Fruit fly (Drosophila melanogaster) whole organism, wandering third instar larva: ENCODE data around the gene plum.

ENCODE experiments used
- CG9705 ChIP-seq: fragments of 200-800 bp; sonication (Bioruptor generic); optimal IDR thresholded peaks from 2 replicates; lab custom pipeline; 2018; ENCODE audit warnings: missing biosample characterization, mild to moderate bottlenecking, missing genetic modification characterization
- Dfd ChIP-seq: fragments of >200 bp; optimal IDR thresholded peaks from 2 replicates; lab custom pipeline; 2017; ENCODE audit warnings: missing biosample characterization, missing genetic modification characterization
- Dif ChIP-seq: fragments of 200-275, 200-300 bp; sonication (Bioruptor generic); optimal IDR thresholded peaks from 2 replicates; lab custom pipeline; 2018; ENCODE audit warnings: missing biosample characterization, missing genetic modification characterization; ENCODE audit not compliant: partially characterized antibody
- GATAd ChIP-seq: sonication (Bioruptor generic); optimal IDR thresholded peaks from 2 replicates; lab custom pipeline; 2016; ENCODE audit warnings: missing biosample characterization, missing genetic modification characterization
- HLH106 ChIP-seq: fragments of 200-800 bp; optimal IDR thresholded peaks from 3 replicates; lab custom pipeline; 2019; ENCODE audit warnings: missing biosample characterization, mild to moderate bottlenecking, missing genetic modification characterization, moderate library complexity
- Hnf4 ChIP-seq: fragments of 200-800 bp; sonication (Bioruptor generic); optimal IDR thresholded peaks from 2 replicates; lab custom pipeline; 2016; ENCODE audit warnings: missing biosample characterization, mild to moderate bottlenecking, missing genetic modification characterization
- Jra ChIP-seq: sonication (Bioruptor generic); optimal IDR thresholded peaks from 2 replicates; lab custom pipeline; 2016; ENCODE audit warnings: missing biosample characterization, missing genetic modification characterization
- Mio ChIP-seq: sonication (Bioruptor generic); optimal IDR thresholded peaks from 2 replicates; lab custom pipeline; 2016; ENCODE audit warnings: missing biosample characterization, missing genetic modification characterization
- Myc ChIP-seq: fragments of >200 bp; optimal IDR thresholded peaks from 2 replicates; lab custom pipeline; 2017
- N ChIP-seq: fragments of >200 bp; optimal IDR thresholded peaks from 2 replicates; lab custom pipeline; 2018; ENCODE audit warnings: missing biosample characterization, missing external identifiers, missing genetic modification characterization
- OdsH ChIP-seq: fragments of 200-800 bp; sonication (Bioruptor generic); optimal IDR thresholded peaks from 2 replicates; lab custom pipeline; 2016; ENCODE audit warnings: missing biosample characterization, mild to moderate bottlenecking, missing genetic modification characterization
- Rel ChIP-seq, 2 experiments: fragments of 200-800 bp; sonication (Bioruptor generic) in 1 of 2; optimal IDR thresholded peaks; 2 replicates in 1 of 2; 3 replicates in 1 of 2; lab custom pipeline; 2016 to 2019; ENCODE audit warnings: mild to moderate bottlenecking in 2 of 2, missing biosample characterization in 2 of 2, missing genetic modification characterization in 2 of 2, moderate library complexity in 1 of 2
- brk ChIP-seq: fragments of 200-800 bp; sonication (Bioruptor generic); optimal IDR thresholded peaks from 2 replicates; lab custom pipeline; 2016; ENCODE audit warnings: missing biosample characterization, mild to moderate bottlenecking, missing genetic modification characterization
- dl ChIP-seq, 2 experiments: fragments of 175-275, 200-275 bp in 1 of 2; fragments of 200-275 bp in 1 of 2; sonication (Bioruptor generic); optimal IDR thresholded peaks; lab custom pipeline; 2018; ENCODE audit warnings: mild to moderate bottlenecking in 2 of 2, missing biosample characterization in 2 of 2, missing genetic modification characterization in 2 of 2, moderate library complexity in 2 of 2; ENCODE audit not compliant: partially characterized antibody in 2 of 2, insufficient read depth in 1 of 2
- dmrt93B ChIP-seq: fragments of 200-800 bp; sonication (Bioruptor generic); optimal IDR thresholded peaks from 2 replicates; lab custom pipeline; 2018; ENCODE audit warnings: missing biosample characterization, mild to moderate bottlenecking, missing genetic modification characterization
- dsf ChIP-seq: sonication (Bioruptor generic); optimal IDR thresholded peaks from 2 replicates; lab custom pipeline; 2016; ENCODE audit warnings: missing biosample characterization, missing genetic modification characterization, borderline replicate concordance
- ey ChIP-seq: fragments of 200-800 bp; sonication (Bioruptor generic); optimal IDR thresholded peaks from 2 replicates; lab custom pipeline; 2016; ENCODE audit warnings: missing biosample characterization, missing genetic modification characterization
- jim ChIP-seq: fragments of 175-275, 200-325 bp; sonication (Bioruptor generic); optimal IDR thresholded peaks from 2 replicates; lab custom pipeline; 2016; ENCODE audit warnings: missing biosample characterization, mild to moderate bottlenecking, missing genetic modification characterization
- lola ChIP-seq: fragments of >200 bp; optimal IDR thresholded peaks from 2 replicates; lab custom pipeline; 2017; ENCODE audit warnings: missing biosample characterization, missing genetic modification characterization
- psq ChIP-seq: fragments of 200-800 bp; sonication (Bioruptor generic); optimal IDR thresholded peaks from 3 replicates; lab custom pipeline; 2017; ENCODE audit warnings: missing biosample characterization, mild to moderate bottlenecking, missing genetic modification characterization, moderate library complexity
- sv ChIP-seq: fragments of 200-800 bp; sonication (Bioruptor generic); optimal IDR thresholded peaks from 3 replicates; lab custom pipeline; 2016; ENCODE audit warnings: missing biosample characterization, missing genetic modification characterization
- tai ChIP-seq: sonication (Bioruptor generic); optimal IDR thresholded peaks from 2 replicates; lab custom pipeline; 2016; ENCODE audit warnings: missing biosample characterization, missing genetic modification characterization
- usp ChIP-seq: fragments of >200 bp; optimal IDR thresholded peaks from 2 replicates; lab custom pipeline; 2017; ENCODE audit warnings: missing biosample characterization, missing genetic modification characterization
- woc ChIP-seq: sonication (Bioruptor generic); optimal IDR thresholded peaks from 2 replicates; lab custom pipeline; 2016; ENCODE audit warnings: missing biosample characterization, mild to moderate bottlenecking, missing genetic modification characterization

Gene plum

dm6 chr3R:26455838-26456237 lies 79.2 kb downstream of the plum start, which contains the start of gene Pdf:
Gene Pdf, minus strand, starts transcription at chr3R:26456141.
- TF ChIP-seq CG9705 = no peak
- no peak for TF ChIP-seq usp (GFP tag; lab: Kevin White, UChicago)
- TF ChIP-seq lola (GFP tag; lab: Kevin White, UChicago) = no peak
- TF ChIP-seq tai (GFP tag; lab: Kevin White, UChicago) = no peak

- TF ChIP-seq jim (no peak), HLH106 (tag; lab: Kevin White, UChicago) (no peak), lola (GFP tag; lab: Kevin White, UChicago) (no peak), Jra (GFP tag; lab: Kevin White, UChicago) (no peak), Mio (GFP tag; lab: Kevin White, UChicago) (no peak), dmrt93B (GFP tag; lab: Kevin White, UChicago) (no peak), Rel (GFP tag; optimal IDR thresholded peaks at IDR 0.05; lab: Kevin White, UChicago) (no peak), Rel (tag; optimal IDR thresholded peaks at IDR 0.05; lab: Kevin White, UChicago) (no peak), dsf (GFP tag; lab: Kevin White, UChicago) (no peak), psq (no peak), sv (GFP tag; lab: Kevin White, UChicago) (no peak)
Observed at dm6 chr3R:26454494-26454893, 80.5 kb downstream of the plum start, which contains the start of gene CG43117. Gene CG43117, plus strand, starts transcription at chr3R:26454794.

DNA sequence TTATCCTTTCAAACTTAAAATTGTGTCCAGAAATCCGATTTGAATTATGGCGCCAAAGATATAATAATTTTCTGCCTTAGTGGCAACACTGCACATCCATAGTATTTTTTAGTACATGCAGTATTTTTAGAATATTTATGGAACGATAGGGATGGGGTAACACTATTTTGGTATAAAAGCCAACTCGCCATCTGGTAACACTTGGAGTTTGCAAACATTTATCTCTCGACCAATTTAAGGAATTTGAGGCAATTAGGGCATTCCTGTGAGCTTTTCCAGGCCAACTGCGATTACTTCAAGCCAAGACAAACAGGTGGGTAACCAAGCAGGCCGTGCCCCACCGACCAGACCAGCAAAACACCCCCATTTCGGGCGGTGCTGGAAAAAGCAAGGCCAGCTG lies 82.7 kb downstream of the plum start, which contains the start of gene CG5447:
Gene CG5447 (plus strand): TSS at position 190 of the 400 bp plus-strand sequence.
- TF ChIP-seq psq (no peak), Myc (lab: Kevin White, UChicago) (peak; percentile 10), HLH106 (tag; lab: Kevin White, UChicago) (no peak), Hnf4 (GFP tag; lab: Kevin White, UChicago) (no peak)
- TF ChIP-seq, all 38 proteins: peak for 1

DNA sequence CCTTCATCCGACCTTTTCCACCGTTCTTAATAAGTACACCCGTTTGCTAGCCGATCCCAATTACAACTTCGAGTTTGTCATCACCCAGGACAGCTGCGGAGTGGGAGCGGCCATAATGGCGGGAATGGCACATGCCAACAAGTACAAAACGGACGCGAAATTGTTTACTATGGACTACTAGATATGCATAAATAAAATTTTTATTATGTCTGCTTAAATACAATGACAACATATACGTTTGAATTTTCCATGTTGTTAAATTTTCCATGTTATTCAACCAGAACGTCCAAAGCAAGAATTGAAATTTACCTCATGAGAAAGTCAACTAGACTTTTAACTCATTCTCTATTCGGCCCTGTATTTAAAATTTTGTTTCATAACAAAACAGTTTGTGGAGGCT lies 84.6 kb downstream of the plum start, which contains the start of gene Hex-t2:
Gene Hex-t2 (plus strand): TSS at position 301 of the 400 bp plus-strand sequence.
- TF ChIP-seq ey (GFP tag; lab: Kevin White, UChicago) = no peak
- no peak for TF ChIP-seq N (GFP tag; lab: Kevin White, UChicago)
- TF ChIP-seq Rel (GFP tag; optimal IDR thresholded peaks at IDR 0.05; lab: Kevin White, UChicago) = no peak
- TF ChIP-seq Rel (tag; optimal IDR thresholded peaks at IDR 0.05; lab: Kevin White, UChicago) = no peak
- no peak for TF ChIP-seq Myc (lab: Kevin White, UChicago)
- TF ChIP-seq woc (GFP tag; lab: Kevin White, UChicago) = no peak
- TF ChIP-seq HLH106 (tag; lab: Kevin White, UChicago) = no peak
- TF ChIP-seq dl (GFP tag; optimal IDR thresholded peaks at IDR 0.05; lab: Kevin White, UChicago; ENCODE audit: insufficient read depth in 1 of 2, partially characterized antibody in 2 of 2) = no peak
- TF ChIP-seq Dfd (GFP tag; lab: Kevin White, UChicago) = no peak
- TF ChIP-seq, all 38 proteins: peak for 0

dm6 chr3R:26448779-26449178 lies 86.2 kb downstream of the plum start, which contains the start of gene Hex-t1:
Gene Hex-t1, plus strand, starts transcription at chr3R:26449079.
- no peak for TF ChIP-seq CG9705
- TF ChIP-seq dsf (GFP tag; lab: Kevin White, UChicago) = no peak
- no peak for TF ChIP-seq jim
- TF ChIP-seq Mio (GFP tag; lab: Kevin White, UChicago) = no peak
- no peak for TF ChIP-seq HLH106 (tag; lab: Kevin White, UChicago)
- no peak for TF ChIP-seq Jra (GFP tag; lab: Kevin White, UChicago)

DNA sequence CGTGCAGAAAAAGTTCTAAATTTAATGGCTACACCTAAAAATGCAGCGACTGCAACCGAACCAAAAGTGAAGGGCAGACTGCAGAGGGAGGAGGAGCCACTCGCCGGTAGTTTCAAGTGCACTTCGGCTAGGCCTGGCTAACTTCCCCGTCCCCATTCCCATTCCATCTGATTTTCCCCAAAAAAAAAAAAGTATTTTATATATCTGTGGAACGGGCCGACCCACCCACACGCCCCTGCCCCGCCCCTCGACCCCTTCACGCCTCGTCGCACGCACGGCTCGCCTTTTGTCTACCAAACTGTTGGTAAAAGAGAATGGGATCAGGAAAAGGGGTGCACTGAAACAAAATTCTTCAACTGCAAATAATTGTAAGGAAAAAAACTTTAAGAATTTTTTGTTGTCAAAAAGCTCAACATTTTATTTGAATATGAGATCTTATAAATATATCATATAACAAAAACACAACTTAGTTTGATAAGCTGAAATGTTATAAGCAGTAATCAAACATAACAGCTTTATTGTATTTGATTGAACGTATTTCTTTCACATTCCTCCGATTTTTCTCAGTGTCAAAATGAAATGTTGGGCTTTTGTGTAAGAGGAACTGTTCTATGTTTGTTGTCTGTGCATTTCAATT lies 91.0 kb downstream of the plum start:
- TF ChIP-seq GATAd (no peak), brk (GFP tag; lab: Kevin White, UChicago) (no peak)
- TF ChIP-seq, all 38 proteins: peak for 0

- TF ChIP-seq Rel (GFP tag; optimal IDR thresholded peaks at IDR 0.05; lab: Kevin White, UChicago) = no peak
- TF ChIP-seq Rel (tag; optimal IDR thresholded peaks at IDR 0.05; lab: Kevin White, UChicago) = no peak
- no peak for TF ChIP-seq ey (GFP tag; lab: Kevin White, UChicago)
- no peak for TF ChIP-seq Hnf4 (GFP tag; lab: Kevin White, UChicago)
- TF ChIP-seq jim = no peak
- no peak for TF ChIP-seq OdsH (GFP tag; lab: Kevin White, UChicago)
- TF ChIP-seq Dif (GFP tag; lab: Kevin White, UChicago) = no peak
- TF ChIP-seq usp (GFP tag; lab: Kevin White, UChicago) = no peak
- no peak for TF ChIP-seq GATAd
Observed at dm6 chr3R:26443343-26443742, 91.7 kb downstream of the plum start.
